Fruit fly (Drosophila melanogaster) whole organism, embryonic: ENCODE measurements around the gene Chd1.

ENCODE experiments used
- Atf6 ChIP-seq: fragments of 200-800 bp; sonication (Bioruptor generic); IDR thresholded peaks from 2 replicates; pipeline ENCODE4 v1.3.6; 2022; ENCODE audit warnings: missing biosample characterization, missing genetic modification characterization
- Bgb ChIP-seq: fragments of 200-800 bp; sonication (Bioruptor generic); IDR thresholded peaks from 2 replicates; pipeline ENCODE4 v1.3.6; 2022; ENCODE audit warnings: missing biosample characterization, missing genetic modification characterization; ENCODE audit not compliant: partially characterized antibody
- CG10321 ChIP-seq: fragments of 200-800 bp; sonication (Bioruptor generic); IDR thresholded peaks from 2 replicates; pipeline ENCODE4 v1.3.6; 2022; ENCODE audit warnings: missing biosample characterization, missing genetic modification characterization
- CG10959 ChIP-seq: fragments of 200-800 bp; sonication (Bioruptor generic); IDR thresholded peaks from 2 replicates; pipeline ENCODE4 v1.3.6; 2022; ENCODE audit warnings: missing biosample characterization, missing genetic modification characterization
- CG14014 ChIP-seq: fragments of 200-800 bp; sonication (Bioruptor generic); IDR thresholded peaks from 2 replicates; pipeline ENCODE4 v1.3.6; 2022; ENCODE audit warnings: missing biosample characterization, missing genetic modification characterization
- CG17385 ChIP-seq: fragments of 200-800 bp; sonication (Bioruptor generic); optimal IDR thresholded peaks from 3 replicates; lab custom pipeline; 2018; ENCODE audit warnings: missing biosample characterization, mild to moderate bottlenecking, missing genetic modification characterization
- CG2678 ChIP-seq: fragments of 200-800 bp; sonication (Bioruptor generic); optimal IDR thresholded peaks from 3 replicates; lab custom pipeline; 2019; ENCODE audit warnings: missing biosample characterization, mild to moderate bottlenecking, missing genetic modification characterization, moderate library complexity
- CG2875 ChIP-seq: fragments of 200-800 bp; sonication (Bioruptor generic); optimal IDR thresholded peaks from 2 replicates; lab custom pipeline; 2017; ENCODE audit warnings: missing biosample characterization, mild to moderate bottlenecking, missing genetic modification characterization, missing genetic modification reagents
- CG3163 ChIP-seq: fragments of 200-800 bp; sonication (Bioruptor generic); optimal IDR thresholded peaks from 3 replicates; lab custom pipeline; 2016; ENCODE audit warnings: missing biosample characterization, missing genetic modification characterization
- CG34376 ChIP-seq: fragments of 200-800 bp; sonication (Bioruptor generic); optimal IDR thresholded peaks from 2 replicates; lab custom pipeline; 2018; ENCODE audit warnings: missing biosample characterization, mild to moderate bottlenecking, missing genetic modification characterization
- CG34422 ChIP-seq: fragments of 200-800 bp; sonication (Bioruptor generic); IDR thresholded peaks from 3 replicates; pipeline ENCODE4 v1.3.6; 2022; ENCODE audit warnings: missing biosample characterization, missing genetic modification characterization
- CG3726 ChIP-seq: fragments of 200-800 bp; sonication (Bioruptor generic); IDR thresholded peaks from 3 replicates; pipeline ENCODE4, ENCODE4 v1.3.6; 2022; ENCODE audit warnings: missing biosample characterization, missing genetic modification characterization
- CG4404 ChIP-seq: fragments of 200-800 bp; sonication (Bioruptor generic); IDR thresholded peaks from 2 replicates; pipeline ENCODE4 v1.3.6; 2022; ENCODE audit warnings: missing biosample characterization, missing genetic modification characterization
- CG5180 ChIP-seq: fragments of 200-800 bp; sonication (Bioruptor generic); optimal IDR thresholded peaks from 3 replicates; lab custom pipeline; 2017; ENCODE audit warnings: missing biosample characterization, missing genetic modification characterization, mild to moderate bottlenecking, moderate library complexity, missing genetic modification reagents
- CG5245 ChIP-seq: fragments of 200-800 bp; sonication (Bioruptor generic); optimal IDR thresholded peaks from 3 replicates; lab custom pipeline; 2016; ENCODE audit warnings: missing biosample characterization, missing genetic modification characterization
- CG5953 ChIP-seq: fragments of 200-800 bp; sonication (Bioruptor generic); IDR thresholded peaks from 2 replicates; pipeline ENCODE4 v1.3.6; 2022; ENCODE audit warnings: missing biosample characterization, missing genetic modification characterization
- CG6854 ChIP-seq: fragments of 200-800 bp; sonication (Bioruptor generic); optimal IDR thresholded peaks from 3 replicates; lab custom pipeline; 2017; ENCODE audit warnings: missing biosample characterization, mild to moderate bottlenecking, missing genetic modification characterization
- CG8388 ChIP-seq: fragments of 200-800 bp; sonication (Bioruptor generic); optimal IDR thresholded peaks from 2 replicates; lab custom pipeline; 2019; ENCODE audit warnings: missing biosample characterization, mild to moderate bottlenecking, missing genetic modification characterization, moderate library complexity
- CG8765 ChIP-seq: fragments of 200-800 bp; sonication (Bioruptor generic); IDR thresholded peaks from 2 replicates; pipeline ENCODE4 v1.3.6; 2022; ENCODE audit warnings: missing biosample characterization, missing genetic modification characterization
- D ChIP-seq, 2 experiments: fragments of 200-800 bp in 1 of 2; fragments of >200 bp in 1 of 2; sonication (Bioruptor generic) in 1 of 2; optimal IDR thresholded peaks; 2 replicates in 1 of 2; 3 replicates in 1 of 2; lab custom pipeline; 2017; ENCODE audit warnings: mild to moderate bottlenecking in 1 of 2, missing biosample characterization in 1 of 2, missing genetic modification characterization in 1 of 2, missing genetic modification reagents in 1 of 2
- Dfd ChIP-seq, 2 experiments: fragments of >200 bp; optimal IDR thresholded peaks; 2 replicates each; lab custom pipeline; 2017; ENCODE audit warnings: missing biosample characterization in 2 of 2, missing genetic modification characterization in 2 of 2
- ERR ChIP-seq: fragments of 200-800 bp; sonication (Bioruptor generic); optimal IDR thresholded peaks from 2 replicates; lab custom pipeline; 2016; ENCODE audit warnings: missing biosample characterization, missing genetic modification characterization
- Eip74EF ChIP-seq, 2 experiments: fragments of 200-800 bp in 1 of 2; fragments of >200 bp in 1 of 2; sonication (Bioruptor generic) in 1 of 2; optimal IDR thresholded peaks; 2 replicates each; lab custom pipeline; 2017 to 2019; ENCODE audit warnings: missing biosample characterization in 2 of 2, missing genetic modification characterization in 2 of 2, mild to moderate bottlenecking in 1 of 2, moderate library complexity in 1 of 2
- Lpt ChIP-seq: fragments of >200 bp; optimal IDR thresholded peaks from 2 replicates; lab custom pipeline; 2018; ENCODE audit warnings: missing biosample characterization, missing genetic modification characterization
- Mes4 ChIP-seq: fragments of 200-800 bp; sonication (Bioruptor generic); optimal IDR thresholded peaks from 2 replicates; lab custom pipeline; 2016; ENCODE audit warnings: missing biosample characterization, missing genetic modification characterization
- Nf-YC ChIP-seq: fragments of 200-800 bp; optimal IDR thresholded peaks from 3 replicates; lab custom pipeline; 2019; ENCODE audit warnings: missing biosample characterization, mild to moderate bottlenecking, missing genetic modification characterization, moderate library complexity
- Side ChIP-seq: fragments of 200-800 bp; sonication (Bioruptor generic); optimal IDR thresholded peaks from 2 replicates; lab custom pipeline; 2016; ENCODE audit warnings: missing biosample characterization, missing genetic modification characterization
- aop ChIP-seq: fragments of 200-800 bp; sonication (Bioruptor generic); IDR thresholded peaks from 2 replicates; pipeline ENCODE4 v1.3.6; 2022; ENCODE audit warnings: missing biosample characterization, missing genetic modification characterization
- ara ChIP-seq: fragments of 200-800 bp; sonication (Bioruptor generic); IDR thresholded peaks from 2 replicates; pipeline ENCODE4 v1.3.6; 2022; ENCODE audit warnings: missing biosample characterization, missing genetic modification characterization
- ase ChIP-seq: fragments of 200-800 bp; sonication (Bioruptor generic); IDR thresholded peaks from 3 replicates; pipeline ENCODE4 v1.3.6; 2022; ENCODE audit warnings: missing biosample characterization, missing genetic modification characterization
- bigmax ChIP-seq: fragments of 200-800 bp; sonication (Bioruptor generic); optimal IDR thresholded peaks from 2 replicates; lab custom pipeline; 2018; ENCODE audit warnings: missing biosample characterization, mild to moderate bottlenecking, missing genetic modification characterization
- btn ChIP-seq: fragments of 200-800 bp; sonication (Bioruptor generic); optimal IDR thresholded peaks from 2 replicates; lab custom pipeline; 2016; ENCODE audit warnings: missing biosample characterization, missing genetic modification characterization
- dmrt99B ChIP-seq: fragments of 200-800 bp; sonication (Bioruptor generic); optimal IDR thresholded peaks from 2 replicates; lab custom pipeline; 2018; ENCODE audit warnings: missing biosample characterization, mild to moderate bottlenecking, missing genetic modification characterization, moderate library complexity
- fd64A ChIP-seq: fragments of 200-800 bp; sonication (Bioruptor generic); optimal IDR thresholded peaks from 3 replicates; lab custom pipeline; 2018; ENCODE audit warnings: missing biosample characterization, mild to moderate bottlenecking, missing genetic modification characterization
- grau ChIP-seq: fragments of 200-800 bp; optimal IDR thresholded peaks from 3 replicates; lab custom pipeline; 2019; ENCODE audit warnings: missing biosample characterization, mild to moderate bottlenecking, missing genetic modification characterization, moderate library complexity
- inv ChIP-seq: fragments of 200-800 bp; sonication (Bioruptor generic); IDR thresholded peaks from 2 replicates; pipeline ENCODE4 v1.3.6; 2022; ENCODE audit warnings: missing biosample characterization, missing genetic modification characterization; ENCODE audit not compliant: partially characterized antibody
- maf-S ChIP-seq: fragments of 200-800 bp; sonication (Bioruptor generic); optimal IDR thresholded peaks from 2 replicates; lab custom pipeline; 2016; ENCODE audit warnings: missing biosample characterization, missing genetic modification characterization
- org-1 ChIP-seq: fragments of 200-800 bp; sonication (Bioruptor generic); optimal IDR thresholded peaks from 2 replicates; lab custom pipeline; 2017; ENCODE audit warnings: missing biosample characterization, missing genetic modification characterization
- pan ChIP-seq, 4 experiments: fragments of >200 bp in 3 of 4; fragments of 200-800 bp in 1 of 4; sonication (Bioruptor generic) in 1 of 4; optimal IDR thresholded peaks in 3 of 4; IDR thresholded peaks in 1 of 4; 2 replicates each; pipeline versions ENCODE4 v1.3.6 to Lab custom; 2017 to 2022; ENCODE audit warnings: missing biosample characterization in 2 of 4, missing genetic modification characterization in 2 of 4, mixed read lengths in 1 of 4
- pros ChIP-seq: fragments of 200-800 bp; sonication (Bioruptor generic); optimal IDR thresholded peaks from 3 replicates; lab custom pipeline; 2019; ENCODE audit warnings: missing biosample characterization, mild to moderate bottlenecking, missing genetic modification characterization, moderate library complexity
- sc ChIP-seq, 3 experiments: fragments of >200 bp in 2 of 3; fragments of 200-800 bp in 1 of 3; sonication (Bioruptor generic) in 1 of 3; optimal IDR thresholded peaks; 2 replicates in 2 of 3; 3 replicates in 1 of 3; lab custom pipeline; 2017; ENCODE audit warnings: mild to moderate bottlenecking in 1 of 3, missing biosample characterization in 1 of 3, missing genetic modification characterization in 1 of 3, missing genetic modification reagents in 1 of 3
- seq ChIP-seq: fragments of 200-800 bp; sonication (Bioruptor generic); IDR thresholded peaks from 2 replicates; pipeline ENCODE4 v1.3.6; 2022; ENCODE audit warnings: missing biosample characterization, missing genetic modification characterization
- tna ChIP-seq: fragments of 200-800 bp; sonication (Bioruptor generic); IDR thresholded peaks from 2 replicates; pipeline ENCODE4 v1.3.6; 2022; ENCODE audit warnings: missing biosample characterization, missing genetic modification characterization; ENCODE audit not compliant: partially characterized antibody
- toy ChIP-seq: fragments of 200-800 bp; sonication (Bioruptor generic); IDR thresholded peaks from 2 replicates; pipeline ENCODE4 v1.3.6; 2022; ENCODE audit warnings: missing biosample characterization, missing genetic modification characterization
- tx ChIP-seq: fragments of 200-800 bp; sonication (Bioruptor generic); optimal IDR thresholded peaks from 2 replicates; lab custom pipeline; 2016; ENCODE audit warnings: missing biosample characterization, missing genetic modification characterization
- unc-4 ChIP-seq: fragments of 200-800 bp; sonication (Bioruptor generic); IDR thresholded peaks from 2 replicates; pipeline ENCODE4 v1.3.6; 2022; ENCODE audit warnings: missing biosample characterization, missing genetic modification characterization; ENCODE audit not compliant: partially characterized antibody
- unpg ChIP-seq: fragments of 200-800 bp; sonication (Bioruptor generic); optimal IDR thresholded peaks from 3 replicates; lab custom pipeline; 2018; ENCODE audit warnings: missing biosample characterization, mild to moderate bottlenecking, missing genetic modification characterization, moderate library complexity
- wor ChIP-seq: fragments of 200-800 bp; sonication (Bioruptor generic); IDR thresholded peaks from 2 replicates; pipeline ENCODE4 v1.3.6; 2022; ENCODE audit warnings: missing biosample characterization, missing genetic modification characterization

The Chd1 gene

dm6 chr2L:2972439-2972936 lies 15.0 kb downstream of the Chd1 start, which contains the start of the genes Rrp1 and gammaTub23C (continued):
- peak; percentile 55; the same call in 1 of the 2 replicates for TF ChIP-seq CG10959 (GFP tag; lab: Robert Waterston, UW)
- TF ChIP-seq wor (GFP tag; lab: Robert Waterston, UW) = peak; percentile 74
- TF ChIP-seq maf-S = peak; percentile 63
- TF ChIP-seq CG6854 = peak; percentile 74
- TF ChIP-seq CG2875 (GFP tag; lab: Kevin White, UChicago) = peak; percentile 73
- peak; percentile 78 for TF ChIP-seq ara (GFP tag; lab: Robert Waterston, UW)
- no peak for TF ChIP-seq Lpt (GFP tag; lab: Kevin White, UChicago)
- peak; percentile 91 for TF ChIP-seq grau (tag; lab: Kevin White, UChicago)
- TF ChIP-seq ERR (GFP tag; lab: Kevin White, UChicago) = peak; percentile 15
- peak; percentile 63 for TF ChIP-seq Side (GFP tag; lab: Kevin White, UChicago)
- no peak for TF ChIP-seq tna (GFP tag; lab: Robert Waterston, UW)
- peak; percentile 72 for TF ChIP-seq Mes4
- TF ChIP-seq CG2678 = peak; percentile 94
- peak; percentile 10 for TF ChIP-seq CG3163
- TF ChIP-seq sc (optimal IDR thresholded peaks at IDR 0.05; lab: Kevin White, UChicago) = no peak
- TF ChIP-seq sc (GFP tag; optimal IDR thresholded peaks at IDR 0.05; lab: Kevin White, UChicago) = peak; percentile 92
- peak; percentile 74 for TF ChIP-seq CG14014 (GFP tag; lab: Robert Waterston, UW)
- peak; percentile 84 for TF ChIP-seq Nf-YC
- TF ChIP-seq CG3726 (GFP tag; lab: Robert Waterston, UW) = peak; percentile 74; the same call in 2 of the 3 replicates
- no peak for TF ChIP-seq inv (GFP tag; lab: Robert Waterston, UW)
- peak; percentile 81 for TF ChIP-seq CG34376 (GFP tag; lab: Kevin White, UChicago)
- peak; percentile 82 for TF ChIP-seq unpg (GFP tag; lab: Kevin White, UChicago)
- TF ChIP-seq ase = peak; percentile 78
- TF ChIP-seq CG8765 (GFP tag; lab: Robert Waterston, UW) = peak; percentile 61; the same call in 1 of the 2 replicates
- TF ChIP-seq CG34422 (GFP tag; lab: Robert Waterston, UW) = peak; percentile 74; the same call in 2 of the 3 replicates
- no peak for TF ChIP-seq unc-4
- TF ChIP-seq Atf6 = peak; percentile 80
- peak; percentile 89 for TF ChIP-seq org-1 (GFP tag; lab: Kevin White, UChicago)
- TF ChIP-seq CG4404 (GFP tag; lab: Robert Waterston, UW) = peak; percentile 87
- TF ChIP-seq D (optimal IDR thresholded peaks at IDR 0.05; lab: Kevin White, UChicago) = no peak
- peak; percentile 88 for TF ChIP-seq D (GFP tag; optimal IDR thresholded peaks at IDR 0.05; lab: Kevin White, UChicago)
- peak in 1 of 2 experiments; percentile 56 for TF ChIP-seq Dfd (GFP tag; optimal IDR thresholded peaks at IDR 0.05; lab: Kevin White, UChicago)
- TF ChIP-seq CG5245 (GFP tag; lab: Kevin White, UChicago) = peak; percentile 78
- no peak for TF ChIP-seq btn (GFP tag; lab: Kevin White, UChicago)
- peak; percentile 40 for TF ChIP-seq tx (GFP tag; lab: Kevin White, UChicago)
- TF ChIP-seq CG5180 (GFP tag; lab: Kevin White, UChicago) = peak; percentile 76
- 0 out of 2 replicates have a peak, but pooled peaks have one; percentile 17 for TF ChIP-seq toy (GFP tag; lab: Robert Waterston, UW)
- peak; percentile 28; the same call in 1 of the 2 replicates for TF ChIP-seq CG10321
- TF ChIP-seq seq (GFP tag; lab: Robert Waterston, UW) = peak; percentile 68
- peak; percentile 89 for TF ChIP-seq CG8388
- peak; percentile 47 for TF ChIP-seq pros (GFP tag; lab: Kevin White, UChicago)
- peak; percentile 89 for TF ChIP-seq dmrt99B
- no peak for TF ChIP-seq Bgb (GFP tag; lab: Robert Waterston, UW)
- peak; percentile 46 for TF ChIP-seq fd64A (GFP tag; lab: Kevin White, UChicago)
- TF ChIP-seq aop (GFP tag; lab: Robert Waterston, UW) = no peak
- TF ChIP-seq pan (optimal IDR thresholded peaks at IDR 0.05; lab: Kevin White, UChicago) = no peak
- TF ChIP-seq pan (GFP tag; optimal IDR thresholded peaks at IDR 0.05 in 1 of 2, IDR thresholded peaks at IDR 0.05 in 1 of 2) = peak in 1 of 2 experiments; percentile 82
- TF ChIP-seq Eip74EF (GFP tag; optimal IDR thresholded peaks at IDR 0.05; lab: Kevin White, UChicago) = peak in 1 of 2 experiments; percentile 86
- peak; percentile 52 for TF ChIP-seq CG5953
- no peak for TF ChIP-seq bigmax (GFP tag; lab: Kevin White, UChicago)
- TF ChIP-seq CG17385 (GFP tag; lab: Kevin White, UChicago) = peak; percentile 86
